Worm (Caenorhabditis elegans) whole organism, L4 larva: ENCODE results near the gene ttr-32.
"Not testable (repeated sequence)": the region's sequence is repeated elsewhere in the genome, so short reads cannot be mapped to it uniquely, and the experiment has no call there.

Experiments
- Y75B8A.6 ChIP-seq: fragments of 200-800 bp; sonication (Bioruptor generic); IDR thresholded peaks from 2 replicates; pipeline ENCODE4 v1.3.6; 2022; ENCODE audit warnings: missing genetic modification reagents, missing genetic modification characterization, missing compliant biosample characterization
- aha-1 ChIP-seq: fragments of 150-350 bp; peaks from one replicate; lab custom pipeline; 2014; ENCODE audit warnings: missing biosample characterization, missing genetic modification characterization
- ceh-44 ChIP-seq: fragments of 200-800 bp; sonication (Bioruptor generic); IDR thresholded peaks from 2 replicates; pipeline ENCODE4 v1.3.6; 2022; ENCODE audit warnings: missing genetic modification reagents, missing genetic modification characterization, missing compliant biosample characterization
- dve-1 ChIP-seq: sonication (generic microtip); optimal IDR thresholded peaks from 2 replicates; lab custom pipeline; 2017; ENCODE audit warnings: antibody characterized with exemption, mild to moderate bottlenecking, missing genetic modification characterization, missing compliant biosample characterization; ENCODE audit not compliant: insufficient read depth
- hmg-1.1 ChIP-seq: fragments of 200-800 bp; sonication (Bioruptor generic); IDR thresholded peaks from 2 replicates; pipeline ENCODE4 v1.3.6; 2022; ENCODE audit warnings: missing genetic modification reagents, missing genetic modification characterization, missing compliant biosample characterization
- madf-9 ChIP-seq: fragments of 200-800 bp; sonication (Bioruptor generic); conservative IDR thresholded peaks from 2 replicates; pipeline ENCODE4 v1.3.6; 2022; ENCODE audit warnings: missing genetic modification reagents, missing genetic modification characterization, missing compliant biosample characterization
- pha-4 ChIP-seq, 2 experiments: fragments of 150-350 bp in 1 of 2; fragments of 200-800 bp in 1 of 2; sonication (Bioruptor generic) in 1 of 2; IDR thresholded peaks in 1 of 2; optimal IDR thresholded peaks in 1 of 2; 2 replicates each; pipeline versions ENCODE4 v1.3.6 to Lab custom; 2014 to 2022; ENCODE audit warnings: missing genetic modification characterization in 2 of 2, missing genetic modification reagents in 2 of 2, missing biosample characterization in 1 of 2, missing compliant biosample characterization in 1 of 2
- php-3 ChIP-seq: fragments of 200-800 bp; sonication (Bioruptor generic); IDR thresholded peaks from 2 replicates; pipeline ENCODE4 v1.3.6; 2022; ENCODE audit warnings: missing genetic modification reagents, missing genetic modification characterization, missing compliant biosample characterization
- unc-130 ChIP-seq: sonication (generic microtip); optimal IDR thresholded peaks from 2 replicates; lab custom pipeline; 2016; ENCODE audit warnings: missing genetic modification reagents, missing genetic modification characterization, missing compliant biosample characterization
- zip-11 ChIP-seq: fragments of 200-800 bp; sonication (Bioruptor generic); IDR thresholded peaks from 2 replicates; pipeline ENCODE4 v1.3.6; 2022; ENCODE audit warnings: missing genetic modification characterization, missing compliant biosample characterization

DNA sequence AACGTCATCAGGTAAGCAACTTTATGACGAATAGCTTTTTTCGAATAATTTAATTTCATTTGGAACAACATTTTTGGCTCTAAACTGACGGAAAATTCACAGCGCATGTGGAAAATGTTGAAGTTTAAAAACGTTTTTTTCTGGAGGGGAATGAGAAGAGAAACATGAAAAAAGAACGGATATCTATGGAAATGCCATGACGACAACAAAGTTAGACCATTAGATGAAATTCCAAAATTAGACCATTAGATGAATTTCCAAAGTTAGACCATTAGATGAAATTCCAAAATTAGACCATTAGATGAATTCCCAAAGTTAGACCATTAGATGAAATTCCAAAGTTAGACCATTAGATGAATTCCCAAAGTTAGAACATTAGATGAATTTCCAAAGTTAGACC lies 28.3 kb downstream of the ttr-32 start, which contains the start of gene Y80D4G.2:
- not testable (repeated sequence) for TF ChIP-seq ceh-44 (GFP tag; lab: Robert Waterston, UW); pha-4 (GFP tag; IDR thresholded peaks at IDR 0.05; lab: Robert Waterston, UW); pha-4 (tag; optimal IDR thresholded peaks at IDR 0.05; lab: Kevin White, UChicago); madf-9 (GFP tag; lab: Robert Waterston, UW); zip-11 (GFP tag; lab: Robert Waterston, UW); aha-1 (tag; lab: Kevin White, UChicago); Y75B8A.6 (GFP tag; lab: Robert Waterston, UW); php-3 (GFP tag; lab: Robert Waterston, UW); dve-1; hmg-1.1 (GFP tag; lab: Robert Waterston, UW); unc-130 (GFP tag; lab: Kevin White, UChicago)
